Worm (Caenorhabditis elegans) whole organism, young adult: ENCODE data around the gene nhr-188.

Source experiments
- C06A6.2 ChIP-seq: fragments of 200-800 bp; sonication (Bioruptor generic); conservative IDR thresholded peaks from 2 replicates; pipeline ENCODE4 v1.3.6; 2022; ENCODE audit warnings: missing genetic modification characterization, missing compliant biosample characterization
- F23B12.7 ChIP-seq: sonication (generic microtip); optimal IDR thresholded peaks from 2 replicates; lab custom pipeline; 2017; ENCODE audit warnings: missing genetic modification characterization, mild to moderate bottlenecking, missing compliant biosample characterization, antibody characterized with exemption, moderate library complexity; ENCODE audit not compliant: insufficient read depth
- Y53F4B.3 ChIP-seq: fragments of 200-800 bp; sonication (Bioruptor generic); IDR thresholded peaks from 2 replicates; pipeline ENCODE4 v1.3.6; 2022; ENCODE audit warnings: missing genetic modification reagents, missing genetic modification characterization, missing compliant biosample characterization
- Y79H2A.3 ChIP-seq: fragments of 200-800 bp; sonication (Bioruptor generic); conservative IDR thresholded peaks from 2 replicates; pipeline ENCODE4 v1.3.6; 2022; ENCODE audit warnings: missing genetic modification reagents, missing genetic modification characterization, missing compliant biosample characterization
- ceh-40 ChIP-seq: fragments of 200-800 bp; sonication (Bioruptor generic); IDR thresholded peaks from 2 replicates; pipeline ENCODE4 v1.3.6; 2022; ENCODE audit warnings: missing genetic modification characterization, missing compliant biosample characterization
- efl-1 ChIP-seq: fragments of 150-350 bp; optimal IDR thresholded peaks from 2 replicates; lab custom pipeline; 2014; ENCODE audit warnings: missing biosample characterization, missing genetic modification reagents, missing genetic modification characterization
- nhr-27 ChIP-seq: fragments of 200-800 bp; sonication (Bioruptor generic); optimal IDR thresholded peaks from 2 replicates; lab custom pipeline; 2018; ENCODE audit warnings: mild to moderate bottlenecking, missing genetic modification characterization, moderate library complexity, missing compliant biosample characterization
- nhr-90 ChIP-seq: sonication (generic microtip); optimal IDR thresholded peaks from 2 replicates; lab custom pipeline; 2016; ENCODE audit warnings: missing genotype, mild to moderate bottlenecking, missing genetic modification characterization, missing compliant biosample characterization
- sea-2 ChIP-seq: fragments of 200-800 bp; sonication (Bioruptor generic); IDR thresholded peaks from 2 replicates; pipeline ENCODE4 v1.3.6; 2022; ENCODE audit warnings: missing genetic modification characterization, missing compliant biosample characterization

ce11 chrV:3814009-3814408, 43.7 kb downstream of the nhr-188 start:
- TF ChIP-seq sea-2 (no peak), C06A6.2 (GFP tag; lab: Robert Waterston, UW) (no peak), nhr-27 (no peak), F23B12.7 (tag; lab: Kevin White, UChicago) (no peak), efl-1 (GFP tag; lab: Kevin White, UChicago) (no peak), Y79H2A.3 (GFP tag; lab: Robert Waterston, UW) (no peak), nhr-90 (tag; lab: Kevin White, UChicago) (no peak), ceh-40 (GFP tag; lab: Robert Waterston, UW) (no peak), Y53F4B.3 (GFP tag; lab: Robert Waterston, UW) (no peak)
